Worm (Caenorhabditis elegans) whole organism, L1 larva: ENCODE results near the gene ZK287.9.

Source experiments
- F16B12.6 ChIP-seq: fragments of 150-350 bp; optimal IDR thresholded peaks from 2 replicates; lab custom pipeline; 2014; ENCODE audit warnings: missing biosample characterization, missing genetic modification characterization
- ama-1 ChIP-seq: fragments of 150-350 bp; optimal IDR thresholded peaks from 2 replicates; lab custom pipeline; 2014
- fos-1 ChIP-seq: fragments of 150-350 bp; optimal IDR thresholded peaks from 2 replicates; lab custom pipeline; 2014; ENCODE audit warnings: missing biosample characterization, missing genetic modification characterization
- hpl-2 ChIP-seq: fragments of 150-350 bp; optimal IDR thresholded peaks from 2 replicates; lab custom pipeline; 2014; ENCODE audit warnings: missing biosample characterization, missing genetic modification reagents, missing genetic modification characterization
- pax-3 ChIP-seq: fragments of 200-800 bp; sonication (Bioruptor generic); optimal IDR thresholded peaks from 2 replicates; lab custom pipeline; 2018; ENCODE audit warnings: mild to moderate bottlenecking, missing genetic modification characterization, moderate library complexity, missing compliant biosample characterization
- rnt-1 ChIP-seq: sonication (generic microtip); optimal IDR thresholded peaks from 2 replicates; lab custom pipeline; 2016; ENCODE audit warnings: mild to moderate bottlenecking, missing genetic modification characterization, moderate library complexity, missing compliant biosample characterization
- sptf-1 ChIP-seq: fragments of 150-350 bp; optimal IDR thresholded peaks from 2 replicates; lab custom pipeline; 2014; ENCODE audit warnings: missing biosample characterization, missing genetic modification characterization
- unc-130 ChIP-seq: fragments of 150-350 bp; optimal IDR thresholded peaks from 2 replicates; lab custom pipeline; 2017; ENCODE audit warnings: missing biosample characterization, missing genetic modification characterization, inconsistent platforms
- vab-15 ChIP-seq: sonication (generic microtip); optimal IDR thresholded peaks from 2 replicates; lab custom pipeline; 2017; ENCODE audit warnings: missing genotype, mild to moderate bottlenecking, missing genetic modification characterization, missing compliant biosample characterization

ce11 chrV:9713532-9713931 is 34.4 kb downstream of the ZK287.9 start, which contains the start of gene F40F9.10:
- TF ChIP-seq ama-1 (no peak), sptf-1 (tag; lab: Kevin White, UChicago) (no peak), vab-15 (tag; lab: Kevin White, UChicago) (no peak), fos-1 (no peak), unc-130 (tag; lab: Kevin White, UChicago) (no peak), pax-3 (tag; lab: Kevin White, UChicago) (no peak), hpl-2 (GFP tag; lab: Kevin White, UChicago) (no peak), rnt-1 (tag; lab: Kevin White, UChicago) (no peak), F16B12.6 (tag; lab: Kevin White, UChicago) (no peak)
